Worm (Caenorhabditis elegans) whole organism, midembryonic: Measurements from ENCODE around the gene cdc-14.
"Not testable (repeated sequence)": the region's sequence is repeated elsewhere in the genome, so short reads cannot be mapped to it uniquely, and the experiment has no call there.

Source experiments
- T22C8.4 ChIP-seq: fragments of 200-800 bp; sonication (Bioruptor generic); IDR thresholded peaks from 2 replicates; pipeline ENCODE4 v1.3.6; 2022; ENCODE audit warnings: missing genetic modification characterization, missing compliant biosample characterization
- cog-1 ChIP-seq: sonication (generic microtip); optimal IDR thresholded peaks from 2 replicates; lab custom pipeline; 2016; ENCODE audit warnings: missing genetic modification characterization, missing compliant biosample characterization
- flt-1 ChIP-seq: fragments of 200-800 bp; sonication (Bioruptor generic); IDR thresholded peaks from 2 replicates; pipeline ENCODE4 v1.3.6; 2022; ENCODE audit warnings: missing genetic modification characterization, missing compliant biosample characterization
- klf-2 ChIP-seq: fragments of 200-800 bp; sonication (Bioruptor generic); conservative IDR thresholded peaks from 2 replicates; pipeline ENCODE4 v1.3.6; 2022; ENCODE audit warnings: missing genetic modification reagents, missing genetic modification characterization, missing compliant biosample characterization
- med-1 ChIP-seq: sonication (generic microtip); optimal IDR thresholded peaks from 2 replicates; lab custom pipeline; 2017; ENCODE audit warnings: missing genetic modification characterization, mild to moderate bottlenecking, missing compliant biosample characterization, antibody characterized with exemption, missing genetic modification reagents; ENCODE audit not compliant: insufficient read depth
- ref-1 ChIP-seq: fragments of 200-800 bp; sonication (Bioruptor generic); conservative IDR thresholded peaks from 2 replicates; pipeline ENCODE4 v1.3.6; 2022; ENCODE audit warnings: missing genetic modification reagents, missing genetic modification characterization, missing compliant biosample characterization
- tab-1 ChIP-seq: fragments of 200-800 bp; sonication (Bioruptor generic); IDR thresholded peaks from 2 replicates; pipeline ENCODE4 v1.3.6; 2022; ENCODE audit warnings: missing genetic modification characterization, missing compliant biosample characterization
- ztf-23 ChIP-seq: fragments of 200-800 bp; sonication (Bioruptor generic); IDR thresholded peaks from 2 replicates; pipeline ENCODE4 v1.3.6; 2022; ENCODE audit warnings: missing genetic modification reagents, missing genetic modification characterization, missing compliant biosample characterization
- ztf-29 ChIP-seq: fragments of 200-800 bp; sonication (Bioruptor generic); IDR thresholded peaks from 2 replicates; pipeline ENCODE4 v1.3.6; 2022; ENCODE audit warnings: missing genetic modification reagents, missing genetic modification characterization, missing compliant biosample characterization

Gene cdc-14

DNA sequence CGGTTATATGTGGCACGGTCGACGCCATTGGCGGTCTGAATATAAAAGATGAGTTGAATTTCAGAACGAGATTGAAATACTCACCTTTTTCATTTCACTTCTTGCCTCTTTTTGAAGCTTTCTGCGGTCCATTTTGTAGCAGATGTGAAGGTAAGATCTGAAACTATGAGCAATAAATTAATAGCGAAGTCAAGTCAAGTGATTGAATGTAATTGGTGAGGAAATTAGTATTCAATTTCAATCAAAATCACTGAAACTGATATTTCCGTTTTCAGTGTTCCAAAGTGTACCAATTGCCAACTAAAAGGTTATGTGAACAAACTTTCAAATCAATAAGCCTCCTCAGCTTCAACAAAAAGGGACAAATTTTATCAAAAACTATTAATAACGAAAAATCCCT lies 51.5 kb downstream of the cdc-14 start, which contains the start of gene C17C3.24:
Gene C17C3.24 (minus strand): TSS at position 101 of the 400 bp plus-strand sequence.
- TF ChIP-seq ref-1 (GFP tag; lab: Robert Waterston, UW) (no peak), ztf-23 (GFP tag; lab: Robert Waterston, UW) (no peak), klf-2 (GFP tag; lab: Robert Waterston, UW) (no peak), T22C8.4 (GFP tag; lab: Robert Waterston, UW) (no peak), ztf-29 (GFP tag; lab: Robert Waterston, UW) (no peak), flt-1 (GFP tag; lab: Robert Waterston, UW) (no peak), tab-1 (GFP tag; lab: Robert Waterston, UW) (no peak), med-1 (GFP tag; lab: Kevin White, UChicago) (no peak), cog-1 (tag; lab: Kevin White, UChicago) (no peak)

DNA sequence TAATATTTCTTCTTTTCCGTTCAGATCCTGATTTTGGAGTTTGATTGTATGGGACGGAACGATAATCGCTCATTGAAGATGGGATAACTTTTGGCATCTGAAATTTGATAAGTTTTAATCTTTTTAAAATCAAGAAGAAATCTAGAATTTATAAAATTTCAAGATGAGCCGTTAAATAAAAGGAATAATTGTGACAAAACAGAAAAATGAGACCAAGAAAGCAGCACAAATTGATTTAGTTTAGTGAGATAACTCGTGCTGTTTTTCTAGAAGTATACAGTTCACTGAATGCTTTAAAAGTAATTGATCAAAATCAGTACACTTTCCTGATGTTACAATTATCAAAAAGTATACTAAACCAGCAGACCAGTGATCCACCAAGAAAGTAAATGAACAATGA lies 53.1 kb downstream of the cdc-14 start, which contains the start of gene hlh-27:
Gene hlh-27 (minus strand): TSS at position 101 of the 400 bp plus-strand sequence.
- not testable (repeated sequence) for TF ChIP-seq tab-1, klf-2, T22C8.4 (GFP tag; lab: Robert Waterston, UW)
